Fruit fly (Drosophila melanogaster): ENCODE measurements around the gene CG5715.

CG5715 gene

DNA sequence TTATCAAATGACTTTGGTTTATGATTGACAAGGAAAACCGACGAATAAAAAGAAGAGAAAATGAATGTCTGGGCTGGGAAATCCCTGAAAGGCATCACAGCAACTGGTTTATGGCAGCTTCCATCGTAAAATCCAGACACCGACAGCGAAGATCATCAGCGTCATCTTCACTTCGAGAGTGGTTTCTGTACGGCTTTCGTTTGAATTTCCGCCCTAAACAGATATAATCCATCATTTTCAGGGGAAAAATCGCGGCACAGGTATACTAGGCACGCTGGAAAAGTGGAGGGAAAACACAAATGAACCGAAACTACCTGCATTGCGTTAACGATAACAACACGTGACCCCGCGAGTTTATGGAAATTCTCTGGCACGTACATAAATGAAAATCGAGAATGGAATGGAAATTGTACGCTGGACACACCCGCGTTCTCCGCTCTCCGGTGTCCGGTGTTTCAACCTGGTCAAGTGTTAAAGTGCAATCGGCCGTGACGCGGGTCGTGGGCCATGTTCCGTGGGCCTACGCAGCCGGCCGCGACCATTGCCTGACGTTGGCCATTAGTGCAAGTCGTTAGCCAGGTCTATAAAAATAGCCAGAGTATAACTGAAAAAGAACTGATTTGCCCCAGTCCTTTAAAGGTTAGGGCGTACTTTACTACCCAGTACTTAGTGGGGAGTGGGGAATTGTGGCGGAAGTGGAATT lies 3.4 kb upstream of the CG5715 start:
- TF ChIP-seq Dfd (GFP tag; optimal IDR thresholded peaks at IDR 0.05) (no peak), CG32264 (GFP tag; optimal IDR thresholded peaks at IDR 0.05) (no peak), Myc (optimal IDR thresholded peaks at IDR 0.05) (no peak), jim (GFP tag; optimal IDR thresholded peaks at IDR 0.05) (no peak), Dif (GFP tag; optimal IDR thresholded peaks at IDR 0.05; ENCODE audit: partially characterized antibody) (no peak), Sp1 (GFP tag; optimal IDR thresholded peaks at IDR 0.05) (no peak), CG9705 (GFP tag; optimal IDR thresholded peaks at IDR 0.05) (no peak), woc (GFP tag; optimal IDR thresholded peaks at IDR 0.05) (no peak), ey (GFP tag; optimal IDR thresholded peaks at IDR 0.05) (no peak), lola (GFP tag; optimal IDR thresholded peaks at IDR 0.05) (no peak), Hr78 (GFP tag; optimal IDR thresholded peaks at IDR 0.05) (no peak), Hnf4 (GFP tag; optimal IDR thresholded peaks at IDR 0.05) (no peak), dmrt93B (GFP tag; optimal IDR thresholded peaks at IDR 0.05) (no peak), Hr83 (GFP tag; optimal IDR thresholded peaks at IDR 0.05; ENCODE audit: poor library complexity, severe bottlenecking) (no peak), foxo (GFP tag; optimal IDR thresholded peaks at IDR 0.05) (no peak), dl (GFP tag; optimal IDR thresholded peaks at IDR 0.05; ENCODE audit: insufficient read depth in 1 of 2, partially characterized antibody in 2 of 2) (no peak), sv (GFP tag; optimal IDR thresholded peaks at IDR 0.05) (no peak), rgr (GFP tag; optimal IDR thresholded peaks at IDR 0.05) (no peak)

DNA sequence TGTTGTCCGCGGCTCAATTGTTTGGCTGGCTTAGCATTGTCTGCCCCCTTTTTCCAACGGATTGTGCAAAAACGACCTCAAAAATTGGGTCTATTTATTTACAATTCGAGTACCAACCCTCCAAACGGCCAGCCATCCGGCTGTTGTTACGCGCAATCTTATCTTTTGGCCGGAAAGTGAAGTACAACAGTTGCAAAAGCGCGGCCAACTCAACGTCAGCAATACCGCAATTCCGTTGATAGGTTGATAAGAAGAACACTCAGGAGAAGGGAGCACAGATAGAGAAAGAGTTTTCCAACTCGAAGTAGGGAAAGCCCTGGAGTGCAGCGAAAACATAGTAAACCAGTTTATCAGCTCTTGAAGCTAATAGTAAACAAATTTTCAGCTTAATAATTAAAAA lies 2.7 kb upstream of the CG5715 start:
- TF ChIP-seq CG9705 (GFP tag; optimal IDR thresholded peaks at IDR 0.05), result no peak
- TF ChIP-seq GATAd (GFP tag; optimal IDR thresholded peaks at IDR 0.05), result no peak
- no peak for TF ChIP-seq sage (GFP tag; optimal IDR thresholded peaks at IDR 0.05)
- TF ChIP-seq Rel (GFP tag; optimal IDR thresholded peaks at IDR 0.05), result no peak
- peak; percentile 70 for TF ChIP-seq Rel (tag; optimal IDR thresholded peaks at IDR 0.05)
- TF ChIP-seq h (GFP tag; optimal IDR thresholded peaks at IDR 0.05), result no peak
- no peak for TF ChIP-seq Jra (GFP tag; optimal IDR thresholded peaks at IDR 0.05)
- TF ChIP-seq sv (GFP tag; optimal IDR thresholded peaks at IDR 0.05), result no peak
- no peak for TF ChIP-seq Hnf4 (GFP tag; optimal IDR thresholded peaks at IDR 0.05)

DNA sequence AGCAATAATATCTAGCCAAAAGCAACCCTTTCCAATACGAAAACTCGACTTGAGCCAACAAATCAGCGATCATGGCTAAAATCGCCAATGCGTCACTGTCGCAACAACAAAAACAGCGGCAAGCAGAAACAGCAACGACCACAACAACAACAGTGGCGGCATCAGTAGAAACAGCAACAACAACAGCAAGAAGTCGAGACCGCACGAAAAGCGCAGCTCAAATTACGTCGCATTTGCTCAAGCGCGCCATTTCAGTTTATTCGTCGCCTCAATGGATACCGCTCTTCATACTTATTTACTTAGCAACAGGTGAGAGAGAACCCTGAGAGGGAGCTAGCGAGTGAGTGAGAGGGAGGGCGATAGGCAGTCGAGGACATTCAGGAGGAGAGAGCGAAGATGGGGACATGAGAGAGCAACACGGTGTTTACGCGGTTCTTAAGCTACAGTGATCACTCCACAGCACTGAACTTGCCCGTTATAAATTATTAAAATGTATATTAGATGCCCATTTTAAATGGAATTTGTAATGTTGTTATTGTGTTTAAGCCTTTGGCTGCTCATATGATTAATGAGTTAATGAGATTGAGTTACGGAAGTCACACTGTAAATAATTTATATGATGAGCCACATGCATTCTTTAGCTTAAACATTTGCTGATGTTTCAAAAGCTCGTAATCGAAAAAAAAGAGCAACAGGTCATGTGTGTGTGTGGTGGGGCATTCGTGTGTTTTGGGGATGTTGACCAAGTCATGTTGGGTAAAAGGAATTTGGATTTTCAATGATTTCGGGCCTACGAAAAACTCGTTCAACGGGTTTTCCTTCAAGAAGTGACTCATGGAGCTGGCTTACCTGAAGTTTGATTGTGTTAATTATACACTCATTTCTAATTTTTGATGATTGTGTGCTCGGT lies 1.6 kb upstream of the CG5715 start:
- peak; percentile 57 to 83 for TF ChIP-seq dl (GFP tag; optimal IDR thresholded peaks at IDR 0.05; ENCODE audit: insufficient read depth in 1 of 2, partially characterized antibody in 2 of 2)
- TF ChIP-seq tai (GFP tag; optimal IDR thresholded peaks at IDR 0.05), result peak; percentile 98
- TF ChIP-seq CrebA (GFP tag; optimal IDR thresholded peaks at IDR 0.05; ENCODE audit: borderline replicate concordance), result peak; percentile 97
- peak; percentile 98 for TF ChIP-seq sage (GFP tag; optimal IDR thresholded peaks at IDR 0.05)
- TF ChIP-seq h (GFP tag; optimal IDR thresholded peaks at IDR 0.05), result peak; percentile 100
- TF ChIP-seq woc (GFP tag; optimal IDR thresholded peaks at IDR 0.05), result peak; percentile 99
- peak; percentile 78 for TF ChIP-seq jim (GFP tag; optimal IDR thresholded peaks at IDR 0.05)
- TF ChIP-seq usp (GFP tag; optimal IDR thresholded peaks at IDR 0.05), result no peak
- peak; percentile 99 for TF ChIP-seq HLH106 (tag; optimal IDR thresholded peaks at IDR 0.05)
- peak; percentile 99 for TF ChIP-seq fru (GFP tag; optimal IDR thresholded peaks at IDR 0.05)
- TF ChIP-seq psq (GFP tag; optimal IDR thresholded peaks at IDR 0.05), result peak; percentile 98
- TF ChIP-seq pan (optimal IDR thresholded peaks at IDR 0.05), result no peak
- TF ChIP-seq rgr (GFP tag; optimal IDR thresholded peaks at IDR 0.05), result peak; percentile 99
- peak; percentile 98 for TF ChIP-seq Hr83 (GFP tag; optimal IDR thresholded peaks at IDR 0.05; ENCODE audit: poor library complexity, severe bottlenecking)
- TF ChIP-seq brk (GFP tag; optimal IDR thresholded peaks at IDR 0.05), result peak; percentile 96
- TF ChIP-seq CG9705 (GFP tag; optimal IDR thresholded peaks at IDR 0.05), result peak; percentile 97
- TF ChIP-seq Hnf4 (GFP tag; optimal IDR thresholded peaks at IDR 0.05), result peak; percentile 99
- TF ChIP-seq Rel (GFP tag; optimal IDR thresholded peaks at IDR 0.05), result peak; percentile 97
- TF ChIP-seq Rel (tag; optimal IDR thresholded peaks at IDR 0.05), result peak; percentile 92
- peak; percentile 99 for TF ChIP-seq br (GFP tag; optimal IDR thresholded peaks at IDR 0.05)
- no peak for TF ChIP-seq Dfd (GFP tag; optimal IDR thresholded peaks at IDR 0.05)
- TF ChIP-seq Mio (GFP tag; optimal IDR thresholded peaks at IDR 0.05), result peak; percentile 90
- peak; percentile 98 for TF ChIP-seq Sp1 (GFP tag; optimal IDR thresholded peaks at IDR 0.05)
- peak; percentile 93 for TF ChIP-seq dsf (GFP tag; optimal IDR thresholded peaks at IDR 0.05; ENCODE audit: borderline replicate concordance)
- TF ChIP-seq dmrt93B (GFP tag; optimal IDR thresholded peaks at IDR 0.05), result peak; percentile 97
- peak; percentile 0 for TF ChIP-seq Vsx2 (GFP tag; optimal IDR thresholded peaks at IDR 0.05; ENCODE audit: partially characterized antibody)
- peak; percentile 99 for TF ChIP-seq OdsH (GFP tag; optimal IDR thresholded peaks at IDR 0.05)
- peak; percentile 80 for TF ChIP-seq Dif (GFP tag; optimal IDR thresholded peaks at IDR 0.05; ENCODE audit: partially characterized antibody)
- TF ChIP-seq GATAd (GFP tag; optimal IDR thresholded peaks at IDR 0.05), result peak; percentile 87
- TF ChIP-seq Abd-B (GFP tag; optimal IDR thresholded peaks at IDR 0.05), result no peak
- TF ChIP-seq foxo (GFP tag; optimal IDR thresholded peaks at IDR 0.05), result peak; percentile 93 to 100
- no peak for TF ChIP-seq lola (GFP tag; optimal IDR thresholded peaks at IDR 0.05)
- TF ChIP-seq ey (GFP tag; optimal IDR thresholded peaks at IDR 0.05), result peak; percentile 99
- TF ChIP-seq sv (GFP tag; optimal IDR thresholded peaks at IDR 0.05), result peak; percentile 76
- TF ChIP-seq N (GFP tag; optimal IDR thresholded peaks at IDR 0.05), result no peak
- TF ChIP-seq Jra (GFP tag; optimal IDR thresholded peaks at IDR 0.05), result peak; percentile 97
- TF ChIP-seq Hr78 (GFP tag; optimal IDR thresholded peaks at IDR 0.05), result no peak
- peak; percentile 98 for TF ChIP-seq CG32264 (GFP tag; optimal IDR thresholded peaks at IDR 0.05)
- TF ChIP-seq Myc (optimal IDR thresholded peaks at IDR 0.05), result no peak

Data from whole organism, wandering third instar larva.